Worm (Caenorhabditis elegans) whole organism, young adult: ENCODE results near the gene C24H11.1.
"Not testable (repeated sequence)": the region's sequence is repeated elsewhere in the genome, so short reads cannot be mapped to it uniquely, and the experiment has no call there.

Source experiments
- B0035.1 ChIP-seq: sonication (generic microtip); optimal IDR thresholded peaks from 2 replicates; lab custom pipeline; 2016; ENCODE audit warnings: missing genetic modification characterization, mild to moderate bottlenecking, missing compliant biosample characterization, missing genotype, missing genetic modification reagents
- B0261.1 ChIP-seq: sonication (generic microtip); optimal IDR thresholded peaks from 2 replicates; lab custom pipeline; 2016; ENCODE audit warnings: mild to moderate bottlenecking, missing genetic modification characterization, moderate library complexity, missing compliant biosample characterization
- B0336.3 ChIP-seq: fragments of 200-800 bp; sonication (Bioruptor generic); IDR thresholded peaks from 2 replicates; pipeline ENCODE4 v1.3.6; 2022; ENCODE audit warnings: missing genetic modification characterization, missing compliant biosample characterization
- F22D6.2 ChIP-seq: sonication (generic microtip); optimal IDR thresholded peaks from 2 replicates; lab custom pipeline; 2016; ENCODE audit warnings: mild to moderate bottlenecking, missing genetic modification characterization, missing compliant biosample characterization
- K11D2.4 ChIP-seq: fragments of 200-800 bp; sonication (Bioruptor generic); IDR thresholded peaks from 2 replicates; pipeline ENCODE4 v1.3.6; 2022; ENCODE audit warnings: missing genetic modification reagents, missing genetic modification characterization, missing compliant biosample characterization
- T07F8.4 ChIP-seq: sonication (generic microtip); optimal IDR thresholded peaks from 2 replicates; lab custom pipeline; 2016; ENCODE audit warnings: mild to moderate bottlenecking, missing genetic modification characterization, moderate library complexity, missing compliant biosample characterization
- ama-1 ChIP-seq, 3 experiments: fragments of 150-350 bp in 1 of 3; sonication (generic microtip) in 2 of 3; optimal IDR thresholded peaks; 2 replicates each; lab custom pipeline; 2014 to 2018; ENCODE audit warnings: missing biosample characterization in 2 of 3, missing genetic modification characterization in 2 of 3, missing genetic modification reagents in 2 of 3
- aptf-2 ChIP-seq: fragments of 200-800 bp; sonication (Bioruptor generic); conservative IDR thresholded peaks from 2 replicates; pipeline ENCODE4 v1.3.6; 2022; ENCODE audit warnings: missing genetic modification reagents, missing genetic modification characterization, missing compliant biosample characterization
- aptf-3 ChIP-seq: fragments of 200-800 bp; sonication (Bioruptor generic); IDR thresholded peaks from 2 replicates; pipeline ENCODE4 v1.3.6; 2022; ENCODE audit warnings: missing genetic modification characterization, missing compliant biosample characterization
- atf-7 ChIP-seq: sonication (generic microtip); optimal IDR thresholded peaks from 2 replicates; lab custom pipeline; 2017; ENCODE audit warnings: mild to moderate bottlenecking, missing genetic modification characterization, missing compliant biosample characterization
- athp-1 ChIP-seq: sonication (generic microtip); optimal IDR thresholded peaks from 2 replicates; lab custom pipeline; 2017; ENCODE audit warnings: mild to moderate bottlenecking, missing genetic modification characterization, missing compliant biosample characterization
- attf-5 ChIP-seq: fragments of 200-800 bp; sonication (Bioruptor generic); optimal IDR thresholded peaks from 2 replicates; lab custom pipeline; 2018; ENCODE audit warnings: mild to moderate bottlenecking, missing genetic modification characterization, missing compliant biosample characterization
- bed-2 ChIP-seq: fragments of 200-800 bp; sonication (Bioruptor generic); IDR thresholded peaks from 2 replicates; pipeline ENCODE4 v1.3.6; 2022; ENCODE audit warnings: missing genetic modification reagents, missing genetic modification characterization, missing compliant biosample characterization
- ceh-100 ChIP-seq: fragments of 200-800 bp; sonication (Bioruptor generic); IDR thresholded peaks from 2 replicates; pipeline ENCODE4 v1.3.6; 2022; ENCODE audit warnings: missing genetic modification reagents, missing genetic modification characterization, missing compliant biosample characterization
- ceh-58 ChIP-seq: fragments of 200-800 bp; sonication (Bioruptor generic); IDR thresholded peaks from 2 replicates; pipeline ENCODE4 v1.3.6; 2022; ENCODE audit warnings: missing genetic modification characterization, missing compliant biosample characterization
- ceh-79 ChIP-seq: sonication (generic microtip); optimal IDR thresholded peaks from 2 replicates; lab custom pipeline; 2017; ENCODE audit warnings: mild to moderate bottlenecking, missing genetic modification characterization, missing compliant biosample characterization
- egrh-3 ChIP-seq: fragments of 200-800 bp; sonication (Bioruptor generic); IDR thresholded peaks from 2 replicates; pipeline ENCODE4 v1.3.6; 2022; ENCODE audit warnings: missing genetic modification reagents, missing genetic modification characterization, missing compliant biosample characterization
- ekl-4 ChIP-seq: fragments of 200-800 bp; sonication (Bioruptor generic); IDR thresholded peaks from 2 replicates; pipeline ENCODE4 v1.3.6; 2022; ENCODE audit warnings: missing genetic modification reagents, missing genetic modification characterization, missing compliant biosample characterization
- ets-4 ChIP-seq: fragments of 200-800 bp; sonication (Bioruptor generic); optimal IDR thresholded peaks from 2 replicates; lab custom pipeline; 2018; ENCODE audit warnings: mild to moderate bottlenecking, missing genetic modification characterization, missing compliant biosample characterization
- let-526 ChIP-seq: fragments of 200-800 bp; sonication (Bioruptor generic); IDR thresholded peaks from 2 replicates; pipeline ENCODE4 v1.3.6; 2022; ENCODE audit warnings: missing genetic modification reagents, missing genetic modification characterization, missing compliant biosample characterization
- let-607 ChIP-seq, 2 experiments: fragments of 200-800 bp in 1 of 2; sonication (Bioruptor generic) in 1 of 2; sonication (generic microtip) in 1 of 2; optimal IDR thresholded peaks; 2 replicates each; lab custom pipeline; 2016 to 2018; ENCODE audit warnings: mild to moderate bottlenecking in 2 of 2, missing compliant biosample characterization in 2 of 2, missing genetic modification characterization in 2 of 2, moderate library complexity in 2 of 2, missing genotype in 1 of 2
- lin-26 ChIP-seq: fragments of 200-800 bp; sonication (Bioruptor generic); IDR thresholded peaks from 2 replicates; pipeline ENCODE4 v1.3.6; 2022; ENCODE audit warnings: missing genetic modification reagents, missing genetic modification characterization, missing compliant biosample characterization
- lin-35 ChIP-seq, 3 experiments: fragments of 150-350 bp in 2 of 3; sonication (generic microtip) in 1 of 3; optimal IDR thresholded peaks; 2 replicates each; lab custom pipeline; 2014 to 2018; ENCODE audit warnings: missing biosample characterization in 3 of 3, missing genetic modification characterization in 3 of 3, missing genetic modification reagents in 3 of 3
- madf-3 ChIP-seq: fragments of 200-800 bp; sonication (Bioruptor generic); IDR thresholded peaks from 2 replicates; pipeline ENCODE4 v1.3.6; 2022; ENCODE audit warnings: missing genetic modification reagents, missing genetic modification characterization, missing compliant biosample characterization
- madf-6 ChIP-seq: fragments of 200-800 bp; sonication (Bioruptor generic); IDR thresholded peaks from 2 replicates; pipeline ENCODE4 v1.3.6; 2022; ENCODE audit warnings: missing genetic modification reagents, missing genetic modification characterization, missing compliant biosample characterization
- mcd-1 ChIP-seq: fragments of 200-800 bp; sonication (Bioruptor generic); IDR thresholded peaks from 2 replicates; pipeline ENCODE4 v1.3.6; 2022; ENCODE audit warnings: missing genetic modification reagents, missing genetic modification characterization, missing compliant biosample characterization
- mes-4 ChIP-seq: sonication (generic microtip); optimal IDR thresholded peaks from 2 replicates; lab custom pipeline; 2016; ENCODE audit warnings: missing genotype, missing genetic modification characterization, missing compliant biosample characterization
- mxl-1 ChIP-seq: sonication (generic microtip); optimal IDR thresholded peaks from 2 replicates; lab custom pipeline; 2016; ENCODE audit warnings: missing genetic modification characterization, missing compliant biosample characterization
- nhr-179 ChIP-seq: sonication (generic microtip); optimal IDR thresholded peaks from 2 replicates; lab custom pipeline; 2016; ENCODE audit warnings: mild to moderate bottlenecking, missing genetic modification characterization, missing compliant biosample characterization
- nhr-80 ChIP-seq: sonication (generic microtip); optimal IDR thresholded peaks from 2 replicates; lab custom pipeline; 2016; ENCODE audit warnings: missing genetic modification characterization, missing compliant biosample characterization
- nhr-90 ChIP-seq: sonication (generic microtip); optimal IDR thresholded peaks from 2 replicates; lab custom pipeline; 2016; ENCODE audit warnings: missing genotype, mild to moderate bottlenecking, missing genetic modification characterization, missing compliant biosample characterization
- pbrm-1 ChIP-seq: fragments of 200-800 bp; sonication (Bioruptor generic); IDR thresholded peaks from 2 replicates; pipeline ENCODE4 v1.3.6; 2022; ENCODE audit warnings: missing genetic modification reagents, missing genetic modification characterization, missing compliant biosample characterization
- rec-8 ChIP-seq, 2 experiments: sonication (generic microtip); optimal IDR thresholded peaks; 2 replicates each; lab custom pipeline; 2016; ENCODE audit warnings: mild to moderate bottlenecking in 2 of 2, missing genetic modification characterization in 2 of 2, missing genetic modification reagents in 2 of 2, missing genotype in 2 of 2, missing biosample characterization in 1 of 2, missing compliant biosample characterization in 1 of 2, moderate library complexity in 1 of 2
- sea-2 ChIP-seq: fragments of 200-800 bp; sonication (Bioruptor generic); IDR thresholded peaks from 2 replicates; pipeline ENCODE4 v1.3.6; 2022; ENCODE audit warnings: missing genetic modification characterization, missing compliant biosample characterization
- snpc-1.1 ChIP-seq: sonication (generic microtip); optimal IDR thresholded peaks from 2 replicates; lab custom pipeline; 2017; ENCODE audit warnings: missing genetic modification characterization, mild to moderate bottlenecking, missing compliant biosample characterization, antibody characterized with exemption, moderate library complexity, missing genotype, missing genetic modification reagents; ENCODE audit not compliant: insufficient read depth
- snpc-1.3 ChIP-seq: sonication (generic microtip); optimal IDR thresholded peaks from 2 replicates; lab custom pipeline; 2017; ENCODE audit warnings: missing genetic modification characterization, mild to moderate bottlenecking, missing compliant biosample characterization, antibody characterized with exemption, moderate library complexity, missing genotype, missing genetic modification reagents; ENCODE audit not compliant: insufficient read depth
- snpc-4 ChIP-seq, 5 experiments: fragments of 150-350 bp in 1 of 5; sonication (generic microtip) in 4 of 5; optimal IDR thresholded peaks; 2 replicates each; lab custom pipeline; 2014 to 2018; ENCODE audit warnings: missing genetic modification characterization in 5 of 5, missing biosample characterization in 3 of 5, antibody characterized with exemption in 2 of 5, mild to moderate bottlenecking in 2 of 5, missing compliant biosample characterization in 2 of 5, missing genotype in 2 of 5, moderate library complexity in 2 of 5, missing genetic modification reagents in 1 of 5
- tbp1 ChIP-seq: fragments of 200-800 bp; sonication (Bioruptor generic); optimal IDR thresholded peaks from 2 replicates; lab custom pipeline; 2018; ENCODE audit warnings: mild to moderate bottlenecking, missing genetic modification characterization, missing compliant biosample characterization
- xnd-1 ChIP-seq: sonication (generic microtip); optimal IDR thresholded peaks from 2 replicates; lab custom pipeline; 2016; ENCODE audit warnings: missing genotype, missing genetic modification reagents, missing genetic modification characterization, missing compliant biosample characterization
- zfh-2 ChIP-seq: fragments of 200-800 bp; sonication (Bioruptor generic); conservative IDR thresholded peaks from 2 replicates; pipeline ENCODE4 v1.3.6; 2022; ENCODE audit warnings: missing genetic modification reagents, missing genetic modification characterization, missing compliant biosample characterization
- zim-3 ChIP-seq: sonication (generic microtip); optimal IDR thresholded peaks from 2 replicates; lab custom pipeline; 2017; ENCODE audit warnings: mild to moderate bottlenecking, missing genetic modification characterization, moderate library complexity, missing compliant biosample characterization
- ztf-26 ChIP-seq: sonication (generic microtip); optimal IDR thresholded peaks from 2 replicates; lab custom pipeline; 2017; ENCODE audit warnings: missing genetic modification characterization, missing compliant biosample characterization

C24H11.1 gene

ce11 chrIII:11789480-11789879 is 2.0 kb downstream of the C24H11.1 start:
- TF ChIP-seq madf-6 = no peak
- TF ChIP-seq ceh-58 (GFP tag; lab: Robert Waterston, UW) = no peak
- peak; percentile 60 for TF ChIP-seq snpc-1.1 (tag; lab: Kevin White, UChicago)
- TF ChIP-seq K11D2.4 = no peak
- no peak for TF ChIP-seq xnd-1
- TF ChIP-seq bed-2 (GFP tag; lab: Robert Waterston, UW) = no peak
- peak; percentile 67 for TF ChIP-seq snpc-4 (GFP tag; optimal IDR thresholded peaks at IDR 0.05; lab: Kevin White, UChicago)
- peak in 3 of 4 experiments; percentile 63 to 86 (median 80) for TF ChIP-seq snpc-4 (tag; optimal IDR thresholded peaks at IDR 0.05; lab: Kevin White, UChicago)
- no peak for TF ChIP-seq sea-2 (GFP tag; lab: Robert Waterston, UW)
- TF ChIP-seq aptf-2 = no peak
- TF ChIP-seq B0035.1 (tag; lab: Kevin White, UChicago) = no peak
- TF ChIP-seq pbrm-1 (GFP tag; lab: Robert Waterston, UW) = no peak

- TF ChIP-seq attf-5 (GFP tag; lab: Kevin White, UChicago) = peak; percentile 59
- TF ChIP-seq zim-3 (tag; lab: Kevin White, UChicago) = peak; percentile 80
- peak; percentile 64 to 65 for TF ChIP-seq rec-8 (tag; optimal IDR thresholded peaks at IDR 0.05; lab: Kevin White, UChicago)
- peak; percentile 91 for TF ChIP-seq lin-26 (GFP tag; lab: Robert Waterston, UW)
- TF ChIP-seq snpc-4 (GFP tag; optimal IDR thresholded peaks at IDR 0.05; lab: Kevin White, UChicago) = peak; percentile 8
- TF ChIP-seq snpc-4 (tag; optimal IDR thresholded peaks at IDR 0.05; lab: Kevin White, UChicago) = peak; percentile 6 to 92 (median 69)
- 0 out of 2 replicates have a peak, but pooled peaks have one; percentile 25 for TF ChIP-seq egrh-3 (GFP tag; lab: Robert Waterston, UW)
- TF ChIP-seq zfh-2 (GFP tag; lab: Robert Waterston, UW) = peak; percentile 83
- peak; percentile 64 for TF ChIP-seq nhr-90 (tag; lab: Kevin White, UChicago)
- TF ChIP-seq ztf-26 (tag; lab: Kevin White, UChicago) = peak; percentile 69
- TF ChIP-seq mcd-1 (GFP tag; lab: Robert Waterston, UW) = peak; percentile 71
- TF ChIP-seq ekl-4 = peak; percentile 32; the same call in 1 of the 2 replicates
- TF ChIP-seq lin-35 (GFP tag; optimal IDR thresholded peaks at IDR 0.05; lab: Kevin White, UChicago) = peak in 1 of 3 experiments; percentile 35
- TF ChIP-seq atf-7 (tag; lab: Kevin White, UChicago) = peak; percentile 53
- TF ChIP-seq mes-4 (tag; lab: Kevin White, UChicago) = peak; percentile 3
- peak; percentile 80 for TF ChIP-seq B0261.1
- TF ChIP-seq T07F8.4 (tag; lab: Kevin White, UChicago) = peak; percentile 28
- TF ChIP-seq ceh-79 (tag; lab: Kevin White, UChicago) = peak; percentile 35
- peak; percentile 73 for TF ChIP-seq let-526 (GFP tag; lab: Robert Waterston, UW)
- 0 out of 2 replicates have a peak, but pooled peaks have one; percentile 18 for TF ChIP-seq madf-3 (GFP tag; lab: Robert Waterston, UW)
- TF ChIP-seq ets-4 (GFP tag; lab: Kevin White, UChicago) = peak; percentile 32
- TF ChIP-seq ama-1 (optimal IDR thresholded peaks at IDR 0.05; lab: Kevin White, UChicago) = not testable (repeated sequence)
- peak in 1 of 2 experiments; percentile 60 for TF ChIP-seq ama-1 (GFP tag; optimal IDR thresholded peaks at IDR 0.05; lab: Kevin White, UChicago)
- 0 out of 2 replicates have a peak, but pooled peaks have one; percentile 25 for TF ChIP-seq madf-6
- peak; percentile 23 for TF ChIP-seq nhr-179 (tag; lab: Kevin White, UChicago)
- TF ChIP-seq athp-1 (tag; lab: Kevin White, UChicago) = peak; percentile 71
- TF ChIP-seq F22D6.2 = peak; percentile 31
- peak; percentile 83; the same call in 1 of the 2 replicates for TF ChIP-seq aptf-3 (GFP tag; lab: Robert Waterston, UW)
- peak; percentile 94 for TF ChIP-seq tbp1
- TF ChIP-seq snpc-1.3 (tag; lab: Kevin White, UChicago) = peak; percentile 22
- TF ChIP-seq B0336.3 = peak; percentile 71
- TF ChIP-seq let-607 (tag; optimal IDR thresholded peaks at IDR 0.05; lab: Kevin White, UChicago) = peak; percentile 34 to 61
- TF ChIP-seq nhr-80 (tag; lab: Kevin White, UChicago) = peak; percentile 12
- TF ChIP-seq ceh-100 (GFP tag; lab: Robert Waterston, UW) = peak; percentile 34; the same call in 1 of the 2 replicates
- TF ChIP-seq mxl-1 (tag; lab: Kevin White, UChicago) = peak; percentile 50
These were observed 5.1 kb downstream of the C24H11.1 start, which contains the start of gene C24H11.2 for ce11 chrIII:11792295-11793256. C24H11.2 (minus strand) TSS chrIII:11792345.
